Worm (Caenorhabditis elegans): ENCODE measurements around the gene mre-11.

mre-11 gene

ce11 chrV:10708346-10708745, 28.3 kb downstream of the mre-11 start:
- TF ChIP-seq nhr-2 (tag; optimal IDR thresholded peaks at IDR 0.05) (no peak), nhr-12 (tag; optimal IDR thresholded peaks at IDR 0.05) (no peak), nhr-76 (tag; optimal IDR thresholded peaks at IDR 0.05) (no peak), elt-1 (tag; optimal IDR thresholded peaks at IDR 0.05; ENCODE audit: borderline replicate concordance, insufficient read depth) (no peak), mab-5 (tag; optimal IDR thresholded peaks at IDR 0.05) (no peak), lin-13 (tag; optimal IDR thresholded peaks at IDR 0.05) (no peak), lsy-2 (tag; optimal IDR thresholded peaks at IDR 0.05) (no peak), elt-3 (tag; optimal IDR thresholded peaks at IDR 0.05) (no peak), cnd-1 (tag; optimal IDR thresholded peaks at IDR 0.05) (no peak), M03D4.4 (tag; optimal IDR thresholded peaks at IDR 0.05) (no peak), unc-120 (tag; optimal IDR thresholded peaks at IDR 0.05; ENCODE audit: poor library complexity, severe bottlenecking) (no peak), flh-1 (GFP tag; optimal IDR thresholded peaks at IDR 0.05) (no peak)

ce11 chrV:10702910-10703309, 33.8 kb downstream of the mre-11 start:
- TF ChIP-seq ceh-83 (GFP tag; optimal IDR thresholded peaks at IDR 0.05) = no peak

ce11 chrV:10702249-10702648, 34.4 kb downstream of the mre-11 start, which contains the start of gene pph-1:
Gene pph-1, plus strand, starts transcription at chrV:10702549.
- no peak for TF ChIP-seq ztf-11 (tag; optimal IDR thresholded peaks at IDR 0.05)
- no peak for TF ChIP-seq blmp-1 (tag; optimal IDR thresholded peaks at IDR 0.05)
- TF ChIP-seq tbx-8 (GFP tag; optimal IDR thresholded peaks at IDR 0.05) = no peak
- no peak for TF ChIP-seq ceh-39 (tag; optimal IDR thresholded peaks at IDR 0.05)
- no peak for TF ChIP-seq mls-2 (tag; optimal IDR thresholded peaks at IDR 0.05)
- TF ChIP-seq nhr-2 (tag; optimal IDR thresholded peaks at IDR 0.05) = no peak
- no peak for TF ChIP-seq mab-5 (tag; optimal IDR thresholded peaks at IDR 0.05)
- TF ChIP-seq ham-2 (GFP tag; optimal IDR thresholded peaks at IDR 0.05) = no peak
- TF ChIP-seq unc-120 (tag; optimal IDR thresholded peaks at IDR 0.05; ENCODE audit: poor library complexity, severe bottlenecking) = no peak
- TF ChIP-seq snpc-4 (tag; optimal IDR thresholded peaks at IDR 0.05) = no peak
- no peak for TF ChIP-seq zip-8 (tag; optimal IDR thresholded peaks at IDR 0.05)
- TF ChIP-seq flh-1 (GFP tag; optimal IDR thresholded peaks at IDR 0.05) = no peak
- no peak for TF ChIP-seq lin-13 (tag; optimal IDR thresholded peaks at IDR 0.05)
- no peak for TF ChIP-seq nhr-237 (tag; optimal IDR thresholded peaks at IDR 0.05)
- no peak for TF ChIP-seq bed-3 (GFP tag; optimal IDR thresholded peaks at IDR 0.05)
- no peak for TF ChIP-seq mep-1 (tag; optimal IDR thresholded peaks at IDR 0.05)
- no peak for TF ChIP-seq ceh-43 (GFP tag; optimal IDR thresholded peaks at IDR 0.05)
- no peak for TF ChIP-seq hlh-1 (tag; optimal IDR thresholded peaks at IDR 0.05)
- TF ChIP-seq pha-4 (tag; optimal IDR thresholded peaks at IDR 0.05) = no peak

- no peak for TF ChIP-seq ztf-11 (tag; optimal IDR thresholded peaks at IDR 0.05)
- TF ChIP-seq sem-2 (GFP tag; optimal IDR thresholded peaks at IDR 0.05) = no peak
- no peak for TF ChIP-seq M03D4.4 (tag; optimal IDR thresholded peaks at IDR 0.05)
- no peak for TF ChIP-seq lin-32 (GFP tag; optimal IDR thresholded peaks at IDR 0.05)
- TF ChIP-seq bed-3 (GFP tag; optimal IDR thresholded peaks at IDR 0.05) = no peak
- TF ChIP-seq mab-5 (tag; optimal IDR thresholded peaks at IDR 0.05) = no peak
- no peak for TF ChIP-seq ces-1 (GFP tag; optimal IDR thresholded peaks at IDR 0.05)
- no peak for TF ChIP-seq lsy-2 (tag; optimal IDR thresholded peaks at IDR 0.05)
- TF ChIP-seq nhr-76 (tag; optimal IDR thresholded peaks at IDR 0.05) = no peak
- no peak for TF ChIP-seq ham-2 (GFP tag; optimal IDR thresholded peaks at IDR 0.05)
- no peak for TF ChIP-seq sptf-1 (tag; optimal IDR thresholded peaks at IDR 0.05)
- TF ChIP-seq ceh-43 (GFP tag; optimal IDR thresholded peaks at IDR 0.05) = no peak
Observed at ce11 chrV:10699122-10699521, 37.5 kb downstream of the mre-11 start.

- no peak for TF ChIP-seq blmp-1 (tag; optimal IDR thresholded peaks at IDR 0.05)
Observed at ce11 chrV:10695181-10695580, 41.5 kb downstream of the mre-11 start, which contains the start of gene C05A2.4. Gene C05A2.4, plus strand, starts transcription at chrV:10695481.

- TF ChIP-seq lsy-2 (tag; optimal IDR thresholded peaks at IDR 0.05) (no peak), M03D4.4 (tag; optimal IDR thresholded peaks at IDR 0.05) (no peak), tbx-8 (GFP tag; optimal IDR thresholded peaks at IDR 0.05) (no peak)
Observed at ce11 chrV:10693749-10694148, 42.9 kb downstream of the mre-11 start.
